Worm (Caenorhabditis elegans): ENCODE measurements around the gene R08E5.4.

DNA sequence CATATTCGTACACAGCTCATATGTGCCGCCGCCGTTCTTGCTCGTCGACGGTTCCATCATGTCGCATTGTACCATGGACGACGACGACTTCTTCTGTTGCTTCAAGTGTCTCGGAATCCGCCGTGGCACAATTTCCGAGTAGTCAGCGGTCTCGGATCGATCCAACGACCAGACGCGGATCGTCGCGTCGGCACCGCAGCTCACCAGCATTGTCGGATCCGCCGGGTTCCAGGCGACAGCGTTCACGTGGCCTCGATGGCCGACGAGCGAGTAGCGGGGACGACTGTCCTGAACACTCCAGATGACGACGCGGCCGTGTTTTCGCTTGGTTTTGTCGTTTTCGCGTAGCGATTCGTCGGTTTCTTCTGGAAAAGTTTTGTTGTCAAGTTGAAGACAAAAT lies 18.0 kb upstream of the R08E5.4 start:
- no peak for TF ChIP-seq dpl-1 (GFP tag; optimal IDR thresholded peaks at IDR 0.05)
- no peak for TF ChIP-seq atf-7 (tag; optimal IDR thresholded peaks at IDR 0.05)
- TF ChIP-seq Y53F4B.3 (GFP tag; IDR thresholded peaks at IDR 0.05), result no peak
- no peak for TF ChIP-seq attf-6 (GFP tag; IDR thresholded peaks at IDR 0.05)
- TF ChIP-seq Y79H2A.3 (GFP tag; conservative IDR thresholded peaks at IDR 0.05), result no peak
- TF ChIP-seq lin-35 (GFP tag; optimal IDR thresholded peaks at IDR 0.05), result no peak
- no peak for TF ChIP-seq D2030.7 (GFP tag; IDR thresholded peaks at IDR 0.05)
- TF ChIP-seq rcor-1 (GFP tag; IDR thresholded peaks at IDR 0.05), result no peak
- TF ChIP-seq somi-1 (GFP tag; optimal IDR thresholded peaks at IDR 0.05), result no peak
- no peak for TF ChIP-seq egl-18 (GFP tag; IDR thresholded peaks at IDR 0.05)
- no peak for TF ChIP-seq chd-7 (tag; optimal IDR thresholded peaks at IDR 0.05)
- no peak for TF ChIP-seq T26A5.8 (tag; optimal IDR thresholded peaks at IDR 0.05)

All from whole organism, young adult.